Worm (Caenorhabditis elegans) whole organism, L2 larva: ENCODE measurements around the gene F31E8.4.

ENCODE experiments used
- C34F6.9 ChIP-seq: fragments of 150-350 bp; optimal IDR thresholded peaks from 2 replicates; lab custom pipeline; 2014; ENCODE audit warnings: missing biosample characterization, missing genetic modification characterization
- F13H6.1 ChIP-seq: sonication (generic microtip); optimal IDR thresholded peaks from 2 replicates; lab custom pipeline; 2016; ENCODE audit warnings: missing genetic modification characterization, missing compliant biosample characterization
- R02D3.7 ChIP-seq: fragments of 150-350 bp; optimal IDR thresholded peaks from 2 replicates; lab custom pipeline; 2014; ENCODE audit warnings: missing biosample characterization, missing genetic modification characterization
- Y55F3AM.14 ChIP-seq: fragments of 200-800 bp; sonication (Bioruptor generic); optimal IDR thresholded peaks from 2 replicates; lab custom pipeline; 2018; ENCODE audit warnings: mild to moderate bottlenecking, missing genetic modification characterization, missing compliant biosample characterization
- alr-1 ChIP-seq: fragments of 150-350 bp; optimal IDR thresholded peaks from 2 replicates; lab custom pipeline; 2014; ENCODE audit warnings: missing biosample characterization, missing genetic modification characterization
- aly-2 ChIP-seq: fragments of 150-350 bp; optimal IDR thresholded peaks from 2 replicates; lab custom pipeline; 2014; ENCODE audit warnings: missing biosample characterization, missing genetic modification characterization
- ama-1 ChIP-seq: fragments of 150-350 bp; optimal IDR thresholded peaks from 2 replicates; lab custom pipeline; 2018; ENCODE audit warnings: inconsistent platforms
- blmp-1 ChIP-seq: sonication (generic microtip); optimal IDR thresholded peaks from 2 replicates; lab custom pipeline; 2017; ENCODE audit warnings: missing genetic modification characterization, mild to moderate bottlenecking, missing compliant biosample characterization, antibody characterized with exemption, moderate library complexity; ENCODE audit not compliant: insufficient read depth
- ceh-16 ChIP-seq: fragments of 150-350 bp; optimal IDR thresholded peaks from 2 replicates; lab custom pipeline; 2014; ENCODE audit warnings: missing biosample characterization, missing genetic modification characterization
- ceh-82 ChIP-seq: fragments of 150-350 bp; optimal IDR thresholded peaks from 2 replicates; lab custom pipeline; 2014; ENCODE audit warnings: missing biosample characterization, missing genetic modification characterization
- crh-2 ChIP-seq: sonication (generic microtip); optimal IDR thresholded peaks from 2 replicates; lab custom pipeline; 2017; ENCODE audit warnings: missing biosample characterization, missing genetic modification characterization
- dmd-4 ChIP-seq: sonication (generic microtip); optimal IDR thresholded peaks from 2 replicates; lab custom pipeline; 2017; ENCODE audit warnings: missing biosample characterization, missing genetic modification characterization
- egl-27 ChIP-seq: sonication (generic microtip); optimal IDR thresholded peaks from 3 replicates; lab custom pipeline; 2017; ENCODE audit warnings: missing biosample characterization, missing genetic modification reagents, missing genetic modification characterization
- elt-1 ChIP-seq: fragments of 150-350 bp; optimal IDR thresholded peaks from 2 replicates; lab custom pipeline; 2014; ENCODE audit warnings: missing biosample characterization, missing genetic modification characterization
- elt-3 ChIP-seq: sonication (generic microtip); optimal IDR thresholded peaks from 2 replicates; lab custom pipeline; 2017; ENCODE audit warnings: missing biosample characterization, missing genetic modification characterization
- fos-1 ChIP-seq: fragments of 150-350 bp; optimal IDR thresholded peaks from 2 replicates; lab custom pipeline; 2014; ENCODE audit warnings: missing biosample characterization, missing genetic modification characterization
- gmeb-1 ChIP-seq: fragments of 150-350 bp; optimal IDR thresholded peaks from 2 replicates; lab custom pipeline; 2014; ENCODE audit warnings: missing biosample characterization, missing genetic modification characterization
- lin-11 ChIP-seq: fragments of 150-350 bp; sonication (generic microtip); optimal IDR thresholded peaks from 2 replicates; lab custom pipeline; 2014; ENCODE audit warnings: missing biosample characterization, missing genetic modification characterization, inconsistent platforms, mixed read lengths
- lin-13 ChIP-seq: fragments of 150-350 bp; optimal IDR thresholded peaks from 2 replicates; lab custom pipeline; 2014; ENCODE audit warnings: missing biosample characterization, missing genetic modification reagents, missing genetic modification characterization
- lin-39 ChIP-seq: fragments of 150-350 bp; optimal IDR thresholded peaks from 2 replicates; lab custom pipeline; 2014; ENCODE audit warnings: missing biosample characterization, missing genetic modification reagents, missing genetic modification characterization
- lsy-2 ChIP-seq, 2 experiments: fragments of 150-350 bp in 1 of 2; sonication (generic microtip) in 1 of 2; optimal IDR thresholded peaks; 2 replicates each; lab custom pipeline; 2014 to 2017; ENCODE audit warnings: missing biosample characterization in 2 of 2, missing genetic modification characterization in 2 of 2
- mab-5 ChIP-seq: fragments of 150-350 bp; optimal IDR thresholded peaks from 2 replicates; lab custom pipeline; 2014; ENCODE audit warnings: missing biosample characterization, missing genetic modification characterization
- mbf-1 ChIP-seq: sonication (generic microtip); optimal IDR thresholded peaks from 2 replicates; lab custom pipeline; 2017; ENCODE audit warnings: missing biosample characterization, missing genetic modification characterization
- mdl-1 ChIP-seq, 2 experiments: fragments of 150-350 bp in 1 of 2; sonication (generic microtip) in 1 of 2; optimal IDR thresholded peaks; 2 replicates each; lab custom pipeline; 2017; ENCODE audit warnings: missing biosample characterization in 2 of 2, missing genetic modification characterization in 2 of 2
- nhr-10 ChIP-seq: sonication (generic microtip); optimal IDR thresholded peaks from 2 replicates; lab custom pipeline; 2017; ENCODE audit warnings: missing biosample characterization, missing genetic modification characterization
- nhr-11 ChIP-seq: fragments of 150-350 bp; optimal IDR thresholded peaks from 2 replicates; lab custom pipeline; 2014; ENCODE audit warnings: missing biosample characterization, missing genetic modification characterization
- nhr-12 ChIP-seq: fragments of 150-350 bp; optimal IDR thresholded peaks from 2 replicates; lab custom pipeline; 2014; ENCODE audit warnings: missing biosample characterization, missing genetic modification characterization
- nhr-129 ChIP-seq: fragments of 150-350 bp; optimal IDR thresholded peaks from 2 replicates; lab custom pipeline; 2014; ENCODE audit warnings: missing biosample characterization, missing genetic modification characterization
- nhr-21 ChIP-seq: fragments of 150-350 bp; optimal IDR thresholded peaks from 2 replicates; lab custom pipeline; 2014; ENCODE audit warnings: missing biosample characterization, missing genetic modification characterization
- nhr-23 ChIP-seq: fragments of 150-350 bp; optimal IDR thresholded peaks from 2 replicates; lab custom pipeline; 2014; ENCODE audit warnings: missing biosample characterization, missing genetic modification reagents, missing genetic modification characterization
- nhr-237 ChIP-seq: fragments of 150-350 bp; optimal IDR thresholded peaks from 2 replicates; lab custom pipeline; 2014; ENCODE audit warnings: missing biosample characterization, missing genetic modification characterization
- nhr-25 ChIP-seq: fragments of 150-350 bp; sonication (generic microtip); optimal IDR thresholded peaks from 3 replicates; lab custom pipeline; 2014; ENCODE audit warnings: missing biosample characterization, missing genetic modification characterization
- nhr-6 ChIP-seq: fragments of 150-350 bp; optimal IDR thresholded peaks from 2 replicates; lab custom pipeline; 2014; ENCODE audit warnings: missing biosample characterization, missing genetic modification characterization
- nhr-77 ChIP-seq: fragments of 150-350 bp; optimal IDR thresholded peaks from 2 replicates; lab custom pipeline; 2014; ENCODE audit warnings: missing biosample characterization, missing genetic modification characterization
- peb-1 ChIP-seq: fragments of 150-350 bp; optimal IDR thresholded peaks from 2 replicates; lab custom pipeline; 2014; ENCODE audit warnings: missing biosample characterization, missing genetic modification characterization
- sem-4 ChIP-seq: fragments of 150-350 bp; optimal IDR thresholded peaks from 2 replicates; lab custom pipeline; 2014; ENCODE audit warnings: missing biosample characterization, missing genetic modification reagents, missing genetic modification characterization
- skn-1 ChIP-seq: sonication (generic microtip); optimal IDR thresholded peaks from 2 replicates; lab custom pipeline; 2017; ENCODE audit warnings: missing biosample characterization, missing genetic modification characterization
- sma-3 ChIP-seq: sonication (generic microtip); optimal IDR thresholded peaks from 2 replicates; lab custom pipeline; 2016; ENCODE audit warnings: missing genetic modification reagents, missing genetic modification characterization, missing compliant biosample characterization
- sma-9 ChIP-seq, 2 experiments: fragments of 150-350 bp in 1 of 2; sonication (generic microtip) in 1 of 2; optimal IDR thresholded peaks; 2 replicates each; lab custom pipeline; 2014 to 2016; ENCODE audit warnings: missing genetic modification characterization in 2 of 2, mild to moderate bottlenecking in 1 of 2, missing biosample characterization in 1 of 2, missing compliant biosample characterization in 1 of 2, missing genetic modification reagents in 1 of 2, moderate library complexity in 1 of 2
- snpc-4 ChIP-seq: fragments of 150-350 bp; optimal IDR thresholded peaks from 2 replicates; lab custom pipeline; 2014; ENCODE audit warnings: missing biosample characterization, missing genetic modification characterization
- unc-39 ChIP-seq: fragments of 150-350 bp; optimal IDR thresholded peaks from 2 replicates; lab custom pipeline; 2014; ENCODE audit warnings: missing biosample characterization, missing genetic modification characterization
- unc-55 ChIP-seq: fragments of 150-350 bp; sonication (generic microtip); optimal IDR thresholded peaks from 3 replicates; lab custom pipeline; 2014; ENCODE audit warnings: missing biosample characterization, missing genetic modification reagents, missing genetic modification characterization
- unc-62 ChIP-seq: fragments of 150-350 bp; optimal IDR thresholded peaks from 2 replicates; lab custom pipeline; 2014; ENCODE audit warnings: missing biosample characterization, missing genetic modification reagents, missing genetic modification characterization
- zag-1 ChIP-seq: fragments of 150-350 bp; optimal IDR thresholded peaks from 2 replicates; lab custom pipeline; 2014; ENCODE audit warnings: missing biosample characterization, missing genetic modification characterization
- ztf-1 ChIP-seq: fragments of 200-800 bp; sonication (Bioruptor generic); conservative IDR thresholded peaks from 2 replicates; pipeline ENCODE4 v1.3.6; 2022; ENCODE audit warnings: missing genetic modification characterization, missing compliant biosample characterization
- ztf-11 ChIP-seq: sonication (generic microtip); optimal IDR thresholded peaks from 2 replicates; lab custom pipeline; 2017; ENCODE audit warnings: missing biosample characterization, missing genetic modification characterization
- ztf-4 ChIP-seq: fragments of 150-350 bp; optimal IDR thresholded peaks from 2 replicates; lab custom pipeline; 2014; ENCODE audit warnings: missing biosample characterization, missing genetic modification characterization

The F31E8.4 gene

DNA sequence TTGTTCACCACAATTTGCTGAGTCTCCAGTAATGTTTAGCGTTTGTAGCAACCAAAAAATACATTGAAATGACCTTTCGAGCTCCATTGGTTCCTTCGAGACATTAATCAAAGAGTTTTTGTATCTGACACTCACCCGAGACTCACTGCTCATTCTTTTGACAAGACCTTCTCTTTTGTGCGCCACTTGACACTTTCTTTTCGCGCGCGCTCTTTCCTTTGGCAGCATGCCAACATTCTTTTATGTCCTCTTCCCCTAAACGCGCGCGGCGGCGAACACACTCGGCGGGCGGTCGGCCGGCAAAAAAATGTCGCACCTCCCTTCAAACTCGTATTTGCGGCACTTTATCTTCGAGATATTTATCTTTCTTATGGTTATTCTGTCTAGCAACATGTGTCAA lies 43.7 kb upstream of the F31E8.4 start (continued):
- TF ChIP-seq lin-11 (tag; lab: Kevin White, UChicago) (no peak), Y55F3AM.14 (no peak), alr-1 (tag; lab: Kevin White, UChicago) (no peak), mbf-1 (tag; lab: Kevin White, UChicago) (no peak), blmp-1 (no peak), unc-55 (GFP tag; lab: Kevin White, UChicago) (no peak), ztf-11 (tag; lab: Kevin White, UChicago) (no peak), nhr-12 (tag; lab: Kevin White, UChicago) (no peak), aly-2 (tag; lab: Kevin White, UChicago) (no peak), elt-3 (tag; lab: Kevin White, UChicago) (no peak), nhr-23 (no peak), ceh-82 (tag; lab: Kevin White, UChicago) (no peak), unc-62 (GFP tag; lab: Kevin White, UChicago) (no peak), sem-4 (tag; lab: Kevin White, UChicago) (no peak), sma-9 (GFP tag; optimal IDR thresholded peaks at IDR 0.05; lab: Kevin White, UChicago) (peak; percentile 47), sma-9 (tag; optimal IDR thresholded peaks at IDR 0.05; lab: Kevin White, UChicago) (no peak), ama-1 (no peak), nhr-77 (no peak), R02D3.7 (tag; lab: Kevin White, UChicago) (no peak)

DNA sequence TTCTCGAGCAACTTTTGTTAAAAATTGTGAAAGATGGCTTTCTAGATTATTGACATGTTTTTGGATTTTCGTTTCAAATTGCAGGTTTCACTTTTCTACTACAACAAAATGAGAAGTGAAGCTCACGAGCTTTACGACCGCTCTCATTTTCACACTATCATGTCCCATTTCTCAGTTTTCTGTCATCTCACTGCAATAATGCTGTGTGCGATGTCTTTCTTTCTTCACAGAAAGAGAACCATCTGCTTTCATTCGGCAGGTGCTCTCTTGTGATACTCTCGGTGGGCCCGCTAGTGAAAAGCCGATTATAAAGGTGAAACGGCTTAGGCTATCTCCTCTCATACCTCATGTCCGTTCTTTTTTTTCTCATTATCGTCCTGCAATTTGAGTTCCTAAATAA lies 43.3 kb upstream of the F31E8.4 start:
- TF ChIP-seq mdl-1 (tag; optimal IDR thresholded peaks at IDR 0.05; lab: Kevin White, UChicago) = no peak
- TF ChIP-seq nhr-129 = peak; percentile 63
- no peak for TF ChIP-seq skn-1
- TF ChIP-seq blmp-1 = no peak

DNA sequence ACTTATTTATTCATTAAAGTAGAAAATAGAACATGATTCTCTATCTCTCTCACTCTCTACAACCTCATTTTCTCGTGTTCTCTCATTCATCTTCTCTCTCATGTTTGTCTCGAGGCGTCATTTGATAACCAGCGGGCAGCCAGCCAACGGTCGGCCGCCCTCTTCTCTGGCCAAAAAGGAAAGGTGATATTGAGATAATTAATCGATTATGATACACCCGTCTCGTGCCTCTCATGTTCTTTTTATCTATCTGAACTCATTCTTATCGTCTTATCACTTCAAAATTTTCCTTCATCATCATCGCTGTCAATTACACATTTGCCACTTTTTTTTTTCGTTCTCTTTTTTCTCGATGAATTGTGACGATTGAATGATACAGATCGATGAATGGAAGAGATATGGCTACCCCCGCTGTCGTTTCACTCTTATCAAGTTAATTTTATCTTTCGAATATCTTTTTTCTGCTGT lies 42.7 kb upstream of the F31E8.4 start:
- TF ChIP-seq gmeb-1 (tag; lab: Kevin White, UChicago) = peak; percentile 67
- TF ChIP-seq nhr-25 (tag; lab: Kevin White, UChicago) = peak; percentile 84
- TF ChIP-seq elt-1 (tag; lab: Kevin White, UChicago) = peak; percentile 58
- TF ChIP-seq nhr-77 = peak; percentile 9
- TF ChIP-seq sem-4 (tag; lab: Kevin White, UChicago) = peak; percentile 68
- peak; percentile 33 for TF ChIP-seq lin-13 (GFP tag; lab: Kevin White, UChicago)
- peak; percentile 50 for TF ChIP-seq elt-3 (tag; lab: Kevin White, UChicago)
- TF ChIP-seq snpc-4 = peak; percentile 49
- peak; percentile 16 for TF ChIP-seq mab-5 (tag; lab: Kevin White, UChicago)
- peak; percentile 68 for TF ChIP-seq Y55F3AM.14
- peak; percentile 55 for TF ChIP-seq unc-55 (GFP tag; lab: Kevin White, UChicago)
- peak; percentile 34 for TF ChIP-seq C34F6.9 (tag; lab: Kevin White, UChicago)
- no peak for TF ChIP-seq zag-1
- TF ChIP-seq crh-2 = peak; percentile 88
- peak; percentile 100 for TF ChIP-seq fos-1
- no peak for TF ChIP-seq peb-1 (tag; lab: Kevin White, UChicago)
- peak; percentile 71 for TF ChIP-seq skn-1
- peak; percentile 91 for TF ChIP-seq blmp-1
- peak; percentile 77 to 84 for TF ChIP-seq mdl-1 (tag; optimal IDR thresholded peaks at IDR 0.05; lab: Kevin White, UChicago)
- TF ChIP-seq sma-9 (GFP tag; optimal IDR thresholded peaks at IDR 0.05; lab: Kevin White, UChicago) = peak; percentile 98
- TF ChIP-seq sma-9 (tag; optimal IDR thresholded peaks at IDR 0.05; lab: Kevin White, UChicago) = no peak
- TF ChIP-seq R02D3.7 (tag; lab: Kevin White, UChicago) = no peak
- TF ChIP-seq nhr-21 = peak; percentile 96
- TF ChIP-seq ceh-82 (tag; lab: Kevin White, UChicago) = no peak
- no peak for TF ChIP-seq nhr-6 (tag; lab: Kevin White, UChicago)
- no peak for TF ChIP-seq ama-1
- TF ChIP-seq sma-3 (GFP tag; lab: Kevin White, UChicago) = peak; percentile 97
- TF ChIP-seq unc-62 (GFP tag; lab: Kevin White, UChicago) = no peak
- TF ChIP-seq nhr-237 = no peak
- no peak for TF ChIP-seq lin-39
- TF ChIP-seq unc-39 (tag; lab: Kevin White, UChicago) = no peak
- no peak for TF ChIP-seq ceh-16 (tag; lab: Kevin White, UChicago)
- TF ChIP-seq nhr-12 (tag; lab: Kevin White, UChicago) = no peak
- no peak for TF ChIP-seq dmd-4 (tag; lab: Kevin White, UChicago)
- no peak for TF ChIP-seq ztf-1 (GFP tag; lab: Robert Waterston, UW)
- TF ChIP-seq ztf-11 (tag; lab: Kevin White, UChicago) = no peak
- peak; percentile 99 for TF ChIP-seq egl-27 (tag; lab: Kevin White, UChicago)
- TF ChIP-seq aly-2 (tag; lab: Kevin White, UChicago) = no peak
- peak; percentile 10 to 66 for TF ChIP-seq lsy-2 (tag; optimal IDR thresholded peaks at IDR 0.05; lab: Kevin White, UChicago)
- TF ChIP-seq mbf-1 (tag; lab: Kevin White, UChicago) = no peak
- peak; percentile 91 for TF ChIP-seq F13H6.1 (tag; lab: Kevin White, UChicago)
- TF ChIP-seq nhr-23 = no peak
- TF ChIP-seq nhr-11 = no peak
- TF ChIP-seq ztf-4 (tag; lab: Kevin White, UChicago) = peak; percentile 77
- TF ChIP-seq nhr-10 (tag; lab: Kevin White, UChicago) = no peak
- peak; percentile 53 for TF ChIP-seq nhr-129
- TF ChIP-seq lin-11 (tag; lab: Kevin White, UChicago) = no peak
